Fruit fly (Drosophila melanogaster): ENCODE data around the gene CG13309.

DNA sequence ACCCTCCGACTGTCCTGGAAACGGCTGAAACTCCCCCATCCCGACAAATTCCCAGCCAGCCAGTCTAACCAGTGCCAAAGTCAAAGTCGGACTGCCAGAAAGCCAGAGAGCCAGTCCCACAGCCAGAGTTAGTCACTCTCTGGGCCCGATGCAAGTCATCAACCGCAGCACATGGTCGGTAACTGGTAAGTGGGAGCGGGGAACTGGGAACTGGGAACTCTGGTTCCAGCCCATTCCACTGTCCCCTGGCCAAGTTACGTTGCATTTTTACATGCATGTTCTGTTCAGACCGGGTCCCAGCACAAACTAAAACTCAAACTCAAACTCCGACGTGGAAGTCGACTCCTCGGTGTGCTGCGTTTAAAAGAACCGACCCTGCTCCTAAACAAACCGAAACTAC, 28.9 kb downstream of the CG13309 start:
- TF ChIP-seq jim (GFP tag; optimal IDR thresholded peaks at IDR 0.05) (no peak), h (GFP tag; optimal IDR thresholded peaks at IDR 0.05) (no peak), lola (GFP tag; optimal IDR thresholded peaks at IDR 0.05) (no peak), sv (GFP tag; optimal IDR thresholded peaks at IDR 0.05) (no peak)
